Worm (Caenorhabditis elegans) whole organism, L4 larva: Measurements from ENCODE around the gene sex-1.

Experiments used
- D1046.2 ChIP-seq: fragments of 200-800 bp; sonication (Bioruptor generic); IDR thresholded peaks from 2 replicates; pipeline ENCODE4 v1.3.6; 2022; ENCODE audit warnings: missing genetic modification characterization, missing compliant biosample characterization
- F44E2.7 ChIP-seq: fragments of 200-800 bp; sonication (Bioruptor generic); IDR thresholded peaks from 2 replicates; pipeline ENCODE4 v2.1.2; 2022; ENCODE audit warnings: missing genetic modification characterization, missing compliant biosample characterization
- R02D3.7 ChIP-seq: fragments of 150-350 bp; sonication (generic microtip); optimal IDR thresholded peaks from 3 replicates; lab custom pipeline; 2014; ENCODE audit warnings: missing biosample characterization, missing genetic modification characterization
- Y5F2A.4 ChIP-seq: fragments of 200-800 bp; sonication (Bioruptor generic); optimal IDR thresholded peaks from 2 replicates; lab custom pipeline; 2018; ENCODE audit warnings: mild to moderate bottlenecking, missing genetic modification characterization, missing compliant biosample characterization
- ZK337.2 ChIP-seq: fragments of 200-800 bp; sonication (Bioruptor generic); IDR thresholded peaks from 2 replicates; pipeline ENCODE4 v1.3.6; 2022; ENCODE audit warnings: missing genetic modification reagents, missing genetic modification characterization, missing compliant biosample characterization
- aha-1 ChIP-seq: fragments of 150-350 bp; peaks from one replicate; lab custom pipeline; 2014; ENCODE audit warnings: missing biosample characterization, missing genetic modification characterization
- aly-2 ChIP-seq: sonication (generic microtip); optimal IDR thresholded peaks from 2 replicates; lab custom pipeline; 2018; ENCODE audit warnings: missing biosample characterization, missing genetic modification characterization
- ceh-44 ChIP-seq: fragments of 200-800 bp; sonication (Bioruptor generic); IDR thresholded peaks from 2 replicates; pipeline ENCODE4 v1.3.6; 2022; ENCODE audit warnings: missing genetic modification reagents, missing genetic modification characterization, missing compliant biosample characterization
- ceh-62 ChIP-seq: sonication (generic microtip); optimal IDR thresholded peaks from 2 replicates; lab custom pipeline; 2017; ENCODE audit warnings: missing biosample characterization, missing genetic modification characterization
- ceh-82 ChIP-seq: sonication (generic microtip); optimal IDR thresholded peaks from 2 replicates; lab custom pipeline; 2017; ENCODE audit warnings: missing biosample characterization, missing genetic modification characterization
- ctbp-1 ChIP-seq: fragments of 200-800 bp; sonication (Bioruptor generic); IDR thresholded peaks from 2 replicates; pipeline ENCODE4 v1.3.6; 2022; ENCODE audit warnings: missing genetic modification reagents, missing genetic modification characterization, missing compliant biosample characterization
- daf-16 ChIP-seq, 3 experiments: sonication (generic microtip); optimal IDR thresholded peaks; 2 replicates each; lab custom pipeline; 2016 to 2017; ENCODE audit warnings: missing genetic modification characterization in 3 of 3, missing genetic modification reagents in 3 of 3, mild to moderate bottlenecking in 2 of 3, missing compliant biosample characterization in 2 of 3, missing biosample characterization in 1 of 3, moderate library complexity in 1 of 3
- dmd-9 ChIP-seq: fragments of 200-800 bp; sonication (Bioruptor generic); IDR thresholded peaks from 2 replicates; pipeline ENCODE4 v1.3.6; 2022; ENCODE audit warnings: missing genetic modification reagents, missing genetic modification characterization, missing compliant biosample characterization
- duxl-1 ChIP-seq: sonication (generic microtip); optimal IDR thresholded peaks from 2 replicates; lab custom pipeline; 2016; ENCODE audit warnings: mild to moderate bottlenecking, missing genetic modification characterization, moderate library complexity, missing compliant biosample characterization; ENCODE audit not compliant: poor library complexity
- dve-1 ChIP-seq: sonication (generic microtip); optimal IDR thresholded peaks from 2 replicates; lab custom pipeline; 2017; ENCODE audit warnings: antibody characterized with exemption, mild to moderate bottlenecking, missing genetic modification characterization, missing compliant biosample characterization; ENCODE audit not compliant: insufficient read depth
- fkh-10 ChIP-seq: fragments of 150-350 bp; optimal IDR thresholded peaks from 2 replicates; lab custom pipeline; 2014; ENCODE audit warnings: missing biosample characterization, missing genetic modification reagents, missing genetic modification characterization
- fos-1 ChIP-seq: fragments of 150-350 bp; optimal IDR thresholded peaks from 2 replicates; lab custom pipeline; 2014; ENCODE audit warnings: missing biosample characterization, missing genetic modification characterization
- gei-8 ChIP-seq: fragments of 200-800 bp; sonication (Bioruptor generic); optimal IDR thresholded peaks from 2 replicates; lab custom pipeline; 2018; ENCODE audit warnings: mild to moderate bottlenecking, missing genetic modification characterization, missing compliant biosample characterization
- hlh-11 ChIP-seq: fragments of 200-800 bp; sonication (Bioruptor generic); optimal IDR thresholded peaks from 2 replicates; lab custom pipeline; 2018; ENCODE audit warnings: mild to moderate bottlenecking, missing genetic modification characterization, missing compliant biosample characterization
- hlh-30 ChIP-seq: sonication (generic microtip); optimal IDR thresholded peaks from 2 replicates; lab custom pipeline; 2017; ENCODE audit warnings: antibody characterized with exemption, mild to moderate bottlenecking, missing genetic modification characterization, missing compliant biosample characterization; ENCODE audit not compliant: insufficient read depth
- hmg-1.1 ChIP-seq: fragments of 200-800 bp; sonication (Bioruptor generic); IDR thresholded peaks from 2 replicates; pipeline ENCODE4 v1.3.6; 2022; ENCODE audit warnings: missing genetic modification reagents, missing genetic modification characterization, missing compliant biosample characterization
- lin-1 ChIP-seq: fragments of 200-800 bp; sonication (Bioruptor generic); IDR thresholded peaks from 2 replicates; pipeline ENCODE4 v1.3.6; 2022; ENCODE audit warnings: missing genetic modification reagents, missing genetic modification characterization, missing compliant biosample characterization
- mdl-1 ChIP-seq, 2 experiments: fragments of 150-350 bp in 1 of 2; sonication (generic microtip) in 1 of 2; optimal IDR thresholded peaks; 2 replicates each; lab custom pipeline; 2014 to 2017; ENCODE audit warnings: missing biosample characterization in 2 of 2, missing genetic modification characterization in 2 of 2
- mdt-29 ChIP-seq: fragments of 200-800 bp; sonication (Bioruptor generic); IDR thresholded peaks from 2 replicates; pipeline ENCODE4 v1.3.6; 2022; ENCODE audit warnings: missing genetic modification reagents, missing genetic modification characterization, missing compliant biosample characterization
- mxl-2 ChIP-seq: fragments of 200-800 bp; sonication (Bioruptor generic); conservative IDR thresholded peaks from 2 replicates; pipeline ENCODE4 v1.3.6; 2022; ENCODE audit warnings: missing genetic modification reagents, missing genetic modification characterization, missing compliant biosample characterization
- mxl-3 ChIP-seq: fragments of 200-800 bp; sonication (Bioruptor generic); optimal IDR thresholded peaks from 2 replicates; lab custom pipeline; 2018; ENCODE audit warnings: mild to moderate bottlenecking, missing genetic modification characterization, missing compliant biosample characterization
- nhr-102 ChIP-seq: sonication (generic microtip); optimal IDR thresholded peaks from 2 replicates; lab custom pipeline; 2016; ENCODE audit warnings: mild to moderate bottlenecking, missing genetic modification characterization, moderate library complexity, missing compliant biosample characterization
- nhr-237 ChIP-seq: sonication (generic microtip); optimal IDR thresholded peaks from 2 replicates; lab custom pipeline; 2017; ENCODE audit warnings: missing biosample characterization, missing genetic modification characterization
- nhr-28 ChIP-seq: fragments of 150-350 bp; optimal IDR thresholded peaks from 2 replicates; lab custom pipeline; 2014; ENCODE audit warnings: missing biosample characterization, missing genetic modification characterization
- nhr-42 ChIP-seq: fragments of 200-800 bp; sonication (Bioruptor generic); IDR thresholded peaks from 2 replicates; pipeline ENCODE4 v1.3.6; 2022; ENCODE audit warnings: missing genetic modification characterization, missing compliant biosample characterization
- nhr-76 ChIP-seq: fragments of 150-350 bp; optimal IDR thresholded peaks from 2 replicates; lab custom pipeline; 2014; ENCODE audit warnings: missing biosample characterization, missing genetic modification characterization
- php-3 ChIP-seq: fragments of 200-800 bp; sonication (Bioruptor generic); IDR thresholded peaks from 2 replicates; pipeline ENCODE4 v1.3.6; 2022; ENCODE audit warnings: missing genetic modification reagents, missing genetic modification characterization, missing compliant biosample characterization
- pqm-1 ChIP-seq: sonication (generic microtip); optimal IDR thresholded peaks from 2 replicates; lab custom pipeline; 2017; ENCODE audit warnings: missing biosample characterization, missing genetic modification characterization
- saeg-2 ChIP-seq: fragments of 200-800 bp; sonication (Bioruptor generic); IDR thresholded peaks from 2 replicates; pipeline ENCODE4 v1.3.6; 2022; ENCODE audit warnings: missing genetic modification reagents, missing genetic modification characterization, missing compliant biosample characterization
- spr-3 ChIP-seq: fragments of 200-800 bp; sonication (Bioruptor generic); optimal IDR thresholded peaks from 2 replicates; lab custom pipeline; 2018; ENCODE audit warnings: mild to moderate bottlenecking, missing genetic modification characterization, missing compliant biosample characterization
- zag-1 ChIP-seq: fragments of 150-350 bp; optimal IDR thresholded peaks from 2 replicates; lab custom pipeline; 2014; ENCODE audit warnings: missing biosample characterization, missing genetic modification characterization
- zfp-3 ChIP-seq: fragments of 200-800 bp; sonication (Bioruptor generic); conservative IDR thresholded peaks from 2 replicates; pipeline ENCODE4 v1.3.6; 2022; ENCODE audit warnings: missing genetic modification reagents, missing genetic modification characterization, missing compliant biosample characterization
- zip-11 ChIP-seq: fragments of 200-800 bp; sonication (Bioruptor generic); IDR thresholded peaks from 2 replicates; pipeline ENCODE4 v1.3.6; 2022; ENCODE audit warnings: missing genetic modification characterization, missing compliant biosample characterization
- ztf-7 ChIP-seq: fragments of 150-350 bp; optimal IDR thresholded peaks from 2 replicates; lab custom pipeline; 2014; ENCODE audit warnings: missing biosample characterization, missing genetic modification characterization

sex-1 gene

ce11 chrX:10182613-10183012, 22.6 kb downstream of the sex-1 start:
- TF ChIP-seq saeg-2 (GFP tag; lab: Robert Waterston, UW) (no peak), F44E2.7 (GFP tag; lab: Robert Waterston, UW) (no peak), php-3 (GFP tag; lab: Robert Waterston, UW) (no peak), D1046.2 (GFP tag; lab: Robert Waterston, UW) (no peak), hmg-1.1 (GFP tag; lab: Robert Waterston, UW) (no peak), aha-1 (tag; lab: Kevin White, UChicago) (peak; percentile 93), duxl-1 (tag; lab: Kevin White, UChicago) (no peak), ceh-82 (no peak)
- TF ChIP-seq, all 104 proteins: peak for 1

ce11 chrX:10176295-10176694, 28.9 kb downstream of the sex-1 start, which contains the start of gene ncs-4:
Gene ncs-4, plus strand, starts transcription at chrX:10176521.
- TF ChIP-seq daf-16 (GFP tag; optimal IDR thresholded peaks at IDR 0.05; lab: Kevin White, UChicago) (peak in 1 of 2 experiments; percentile 65), daf-16 (tag; optimal IDR thresholded peaks at IDR 0.05; lab: Kevin White, UChicago) (no peak), hlh-11 (peak; percentile 37), ZK337.2 (GFP tag; lab: Robert Waterston, UW) (no peak), gei-8 (GFP tag; lab: Kevin White, UChicago) (no peak)

DNA sequence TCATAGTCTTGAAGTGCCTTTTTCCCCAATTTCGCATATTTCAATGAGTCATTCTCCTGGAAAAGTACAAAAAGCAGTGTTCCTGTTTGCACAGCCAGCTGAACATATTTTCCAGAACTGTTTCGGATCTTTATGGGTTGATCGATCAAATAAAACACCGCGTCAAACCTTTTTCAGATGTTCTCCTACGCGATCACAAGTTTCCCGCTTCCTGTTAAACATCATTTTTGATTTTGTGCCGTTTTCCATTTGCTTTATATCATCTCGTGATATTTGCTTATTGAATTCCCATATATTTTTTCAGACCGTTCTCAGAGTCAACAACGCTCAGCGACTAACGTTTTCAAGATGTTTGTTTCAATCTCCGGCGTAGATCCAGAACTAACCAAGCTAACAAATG, 30.5 kb downstream of the sex-1 start, which contains the start of gene C07A4.3:
C07A4.3 (plus strand) TSS at position 301 of the 400 bp plus-strand sequence.
- no peak for TF ChIP-seq mxl-2 (GFP tag; lab: Robert Waterston, UW)
- no peak for TF ChIP-seq zag-1 (tag; lab: Kevin White, UChicago)
- TF ChIP-seq R02D3.7 (tag; lab: Kevin White, UChicago) = no peak
- no peak for TF ChIP-seq daf-16 (GFP tag; optimal IDR thresholded peaks at IDR 0.05; lab: Kevin White, UChicago)
- TF ChIP-seq daf-16 (tag; optimal IDR thresholded peaks at IDR 0.05; lab: Kevin White, UChicago) = no peak
- TF ChIP-seq nhr-76 = no peak
- no peak for TF ChIP-seq pqm-1 (tag; lab: Kevin White, UChicago)
- TF ChIP-seq nhr-42 (GFP tag; lab: Robert Waterston, UW) = no peak
- no peak for TF ChIP-seq ztf-7 (tag; lab: Kevin White, UChicago)
- no peak for TF ChIP-seq ceh-44 (GFP tag; lab: Robert Waterston, UW)
- TF ChIP-seq zfp-3 (GFP tag; lab: Robert Waterston, UW) = no peak
- no peak for TF ChIP-seq mdl-1 (tag; optimal IDR thresholded peaks at IDR 0.05; lab: Kevin White, UChicago)
- TF ChIP-seq nhr-28 (tag; lab: Kevin White, UChicago) = no peak
- TF ChIP-seq duxl-1 (tag; lab: Kevin White, UChicago) = no peak

ce11 chrX:10172004-10172584, 33.1 kb downstream of the sex-1 start, which contains the start of gene C07A4.2:
Gene C07A4.2, plus strand, starts transcription at chrX:10172198.
- peak; percentile 40 for TF ChIP-seq mxl-3 (GFP tag; lab: Kevin White, UChicago)
- no peak for TF ChIP-seq mdt-29
- TF ChIP-seq aha-1 (tag; lab: Kevin White, UChicago) = peak; percentile 76
- no peak for TF ChIP-seq php-3 (GFP tag; lab: Robert Waterston, UW)
- no peak for TF ChIP-seq zip-11 (GFP tag; lab: Robert Waterston, UW)
- no peak for TF ChIP-seq hlh-30 (tag; lab: Kevin White, UChicago)
- TF ChIP-seq ZK337.2 (GFP tag; lab: Robert Waterston, UW) = no peak
- TF ChIP-seq dmd-9 = no peak

ce11 chrX:10170598-10170997, 34.6 kb downstream of the sex-1 start:
- TF ChIP-seq spr-3 (GFP tag; lab: Kevin White, UChicago) (no peak), aly-2 (tag; lab: Kevin White, UChicago) (no peak), zfp-3 (GFP tag; lab: Robert Waterston, UW) (no peak), ctbp-1 (GFP tag; lab: Robert Waterston, UW) (no peak), fkh-10 (GFP tag; lab: Kevin White, UChicago) (no peak), nhr-102 (no peak), fos-1 (tag; lab: Kevin White, UChicago) (no peak), Y5F2A.4 (no peak), ceh-62 (tag; lab: Kevin White, UChicago) (no peak), lin-1 (GFP tag; lab: Robert Waterston, UW) (no peak), mxl-2 (GFP tag; lab: Robert Waterston, UW) (no peak), dve-1 (tag; lab: Kevin White, UChicago) (no peak), daf-16 (GFP tag; optimal IDR thresholded peaks at IDR 0.05; lab: Kevin White, UChicago) (no peak), daf-16 (tag; optimal IDR thresholded peaks at IDR 0.05; lab: Kevin White, UChicago) (no peak), saeg-2 (GFP tag; lab: Robert Waterston, UW) (no peak), nhr-237 (no peak)
